Fruit fly (Drosophila melanogaster) whole organism, embryonic: ENCODE measurements around the gene cav.

Experiments used
- C15 ChIP-seq: fragments of 200-800 bp; sonication (Bioruptor generic); IDR thresholded peaks from 3 replicates; pipeline ENCODE4 v1.3.6; 2022; ENCODE audit warnings: missing biosample characterization, missing genetic modification characterization
- CG10543 ChIP-seq: fragments of 200-800 bp; sonication (Bioruptor generic); optimal IDR thresholded peaks from 3 replicates; lab custom pipeline; 2017; ENCODE audit warnings: missing biosample characterization, mild to moderate bottlenecking, missing genetic modification characterization, moderate library complexity
- CG12659 ChIP-seq: fragments of 200-800 bp; sonication (Bioruptor generic); optimal IDR thresholded peaks from 3 replicates; lab custom pipeline; 2017; ENCODE audit warnings: mild to moderate bottlenecking, missing biosample characterization, missing genetic modification reagents, missing genetic modification characterization
- CG13123 ChIP-seq: fragments of 200-800 bp; sonication (Bioruptor generic); optimal IDR thresholded peaks from 2 replicates; lab custom pipeline; 2016; ENCODE audit warnings: missing biosample characterization, missing genetic modification characterization
- CG15073 ChIP-seq: fragments of 200-800 bp; sonication (Bioruptor generic); optimal IDR thresholded peaks from 2 replicates; lab custom pipeline; 2016; ENCODE audit warnings: missing biosample characterization, missing genetic modification characterization
- CG1529 ChIP-seq: fragments of 200-800 bp; sonication (Bioruptor generic); optimal IDR thresholded peaks from 3 replicates; lab custom pipeline; 2018; ENCODE audit warnings: missing biosample characterization, missing genetic modification characterization
- CG15479 ChIP-seq: fragments of 200-800 bp; sonication (Bioruptor generic); optimal IDR thresholded peaks from 3 replicates; lab custom pipeline; 2019; ENCODE audit warnings: missing biosample characterization, mild to moderate bottlenecking, missing genetic modification characterization, moderate library complexity
- CG15514 ChIP-seq: fragments of 200-800 bp; sonication (Bioruptor generic); optimal IDR thresholded peaks from 3 replicates; lab custom pipeline; 2017; ENCODE audit warnings: missing biosample characterization, missing genetic modification characterization, mild to moderate bottlenecking, moderate library complexity, missing genetic modification reagents
- CG16863 ChIP-seq: fragments of 200-800 bp; sonication (Bioruptor generic); optimal IDR thresholded peaks from 3 replicates; lab custom pipeline; 2016; ENCODE audit warnings: missing biosample characterization, missing genetic modification characterization
- CG17361 ChIP-seq: fragments of 200-800 bp; sonication (Bioruptor generic); IDR thresholded peaks from 3 replicates; pipeline ENCODE4 v1.3.6; 2022; ENCODE audit warnings: missing biosample characterization, missing genetic modification characterization
- CG17829 ChIP-seq: fragments of 200-800 bp; optimal IDR thresholded peaks from 2 replicates; lab custom pipeline; 2019; ENCODE audit warnings: missing biosample characterization, mild to moderate bottlenecking, missing genetic modification characterization, moderate library complexity
- CG17912 ChIP-seq: fragments of 200-800 bp; sonication (Bioruptor generic); optimal IDR thresholded peaks from 2 replicates; lab custom pipeline; 2018; ENCODE audit warnings: missing biosample characterization, mild to moderate bottlenecking, missing genetic modification characterization
- CG2129 ChIP-seq: fragments of 200-800 bp; sonication (Bioruptor generic); IDR thresholded peaks from 2 replicates; pipeline ENCODE4 v1.3.6; 2022; ENCODE audit warnings: missing biosample characterization, missing genetic modification characterization; ENCODE audit not compliant: partially characterized antibody
- CG31388 ChIP-seq: fragments of 200-800 bp; sonication (Bioruptor generic); optimal IDR thresholded peaks from 2 replicates; lab custom pipeline; 2016; ENCODE audit warnings: missing biosample characterization, missing genetic modification characterization
- CG32772 ChIP-seq: fragments of 200-800 bp; sonication (Bioruptor generic); IDR thresholded peaks from 2 replicates; pipeline ENCODE4 v1.3.6; 2022; ENCODE audit warnings: missing biosample characterization, missing genetic modification characterization
- CG4360 ChIP-seq: fragments of 200-800 bp; sonication (Bioruptor generic); IDR thresholded peaks from 2 replicates; pipeline ENCODE4 v1.3.6; 2022; ENCODE audit warnings: missing biosample characterization, missing genetic modification characterization
- CG6272 ChIP-seq: fragments of 200-800 bp; sonication (Bioruptor generic); IDR thresholded peaks from 2 replicates; pipeline ENCODE4 v1.3.6; 2022; ENCODE audit warnings: missing biosample characterization, missing genetic modification characterization
- CG7963 ChIP-seq: fragments of 200-800 bp; sonication (Bioruptor generic); IDR thresholded peaks from 3 replicates; pipeline ENCODE4 v1.3.6; 2022; ENCODE audit warnings: missing biosample characterization, missing genetic modification characterization; ENCODE audit not compliant: partially characterized antibody
- CG8388 ChIP-seq: fragments of 200-800 bp; sonication (Bioruptor generic); optimal IDR thresholded peaks from 2 replicates; lab custom pipeline; 2019; ENCODE audit warnings: missing biosample characterization, mild to moderate bottlenecking, missing genetic modification characterization, moderate library complexity
- CG9437 ChIP-seq: fragments of 200-800 bp; sonication (Bioruptor generic); optimal IDR thresholded peaks from 2 replicates; lab custom pipeline; 2018; ENCODE audit warnings: missing biosample characterization, mild to moderate bottlenecking, missing genetic modification characterization
- CrebB ChIP-seq: fragments of 200-800 bp; sonication (Bioruptor generic); optimal IDR thresholded peaks from 3 replicates; lab custom pipeline; 2018; ENCODE audit warnings: missing biosample characterization, mild to moderate bottlenecking, missing genetic modification characterization
- D19B ChIP-seq: fragments of 200-800 bp; sonication (Bioruptor generic); optimal IDR thresholded peaks from 2 replicates; lab custom pipeline; 2017; ENCODE audit warnings: missing biosample characterization, mild to moderate bottlenecking, missing genetic modification characterization
- Dp ChIP-seq: fragments of 200-800 bp; sonication (Bioruptor generic); optimal IDR thresholded peaks from 2 replicates; lab custom pipeline; 2018; ENCODE audit warnings: missing biosample characterization, mild to moderate bottlenecking, missing genetic modification characterization, moderate library complexity
- HLH3B ChIP-seq: fragments of 200-800 bp; sonication (Bioruptor generic); IDR thresholded peaks from 2 replicates; pipeline ENCODE4 v1.3.6; 2022; ENCODE audit warnings: missing biosample characterization, missing genetic modification characterization
- Neu2 ChIP-seq: fragments of 200-800 bp; sonication (Bioruptor generic); optimal IDR thresholded peaks from 3 replicates; lab custom pipeline; 2016; ENCODE audit warnings: missing biosample characterization, missing genetic modification characterization, borderline replicate concordance
- Nf-YC ChIP-seq: fragments of 200-800 bp; optimal IDR thresholded peaks from 3 replicates; lab custom pipeline; 2019; ENCODE audit warnings: missing biosample characterization, mild to moderate bottlenecking, missing genetic modification characterization, moderate library complexity
- Optix ChIP-seq: fragments of 200-800 bp; sonication (Bioruptor generic); IDR thresholded peaks from 3 replicates; pipeline ENCODE4 v1.3.6; 2022; ENCODE audit warnings: missing biosample characterization, missing genetic modification characterization
- Sry-β ChIP-seq: fragments of 200-800 bp; sonication (Bioruptor generic); optimal IDR thresholded peaks from 2 replicates; lab custom pipeline; 2018; ENCODE audit warnings: missing biosample characterization, mild to moderate bottlenecking, missing genetic modification characterization, moderate library complexity
- Tbp ChIP-seq: fragments of >200 bp; optimal IDR thresholded peaks from 2 replicates; lab custom pipeline; 2018; ENCODE audit warnings: missing biosample characterization, missing genetic modification characterization
- Trl ChIP-seq, 3 experiments: fragments of >200 bp in 2 of 3; fragments of 200-800 bp in 1 of 3; sonication (Bioruptor generic) in 1 of 3; optimal IDR thresholded peaks; 2 replicates in 1 of 3; 3 replicates in 2 of 3; lab custom pipeline; 2016 to 2017; ENCODE audit warnings: missing biosample characterization in 1 of 3, missing genetic modification characterization in 1 of 3
- Vsx1 ChIP-seq: fragments of 200-800 bp; sonication (Bioruptor generic); optimal IDR thresholded peaks from 2 replicates; lab custom pipeline; 2017; ENCODE audit warnings: missing biosample characterization, mild to moderate bottlenecking, missing genetic modification characterization, missing genetic modification reagents
- abd-A ChIP-seq: fragments of 200-800 bp; sonication (Bioruptor generic); optimal IDR thresholded peaks from 3 replicates; lab custom pipeline; 2019; ENCODE audit warnings: missing biosample characterization, mild to moderate bottlenecking, missing genetic modification characterization, moderate library complexity
- chif ChIP-seq, 2 experiments: fragments of 200-800 bp; sonication (Bioruptor generic); optimal IDR thresholded peaks; 3 replicates each; lab custom pipeline; 2016; ENCODE audit warnings: missing biosample characterization in 2 of 2, missing genetic modification characterization in 2 of 2
- chinmo ChIP-seq: fragments of 200-800 bp; sonication (Bioruptor generic); IDR thresholded peaks from 4 replicates; pipeline ENCODE4 v1.3.6; 2022; ENCODE audit warnings: missing biosample characterization, missing genetic modification characterization; ENCODE audit not compliant: partially characterized antibody
- exex ChIP-seq: fragments of 200-800 bp; sonication (Bioruptor generic); optimal IDR thresholded peaks from 4 replicates; lab custom pipeline; 2018; ENCODE audit warnings: missing biosample characterization, mild to moderate bottlenecking, missing genetic modification characterization, moderate library complexity
- fd3F ChIP-seq: fragments of 200-800 bp; sonication (Bioruptor generic); optimal IDR thresholded peaks from 2 replicates; lab custom pipeline; 2018; ENCODE audit warnings: missing biosample characterization, mild to moderate bottlenecking, missing genetic modification characterization, moderate library complexity
- fd96Cb ChIP-seq: fragments of 200-800 bp; sonication (Bioruptor generic); optimal IDR thresholded peaks from 2 replicates; lab custom pipeline; 2018; ENCODE audit warnings: missing biosample characterization, mild to moderate bottlenecking, missing genetic modification characterization, moderate library complexity
- grn ChIP-seq: fragments of 200-800 bp; sonication (Bioruptor generic); optimal IDR thresholded peaks from 3 replicates; lab custom pipeline; 2017; ENCODE audit warnings: missing biosample characterization, missing genetic modification characterization
- gt ChIP-seq: fragments of 200-800 bp; sonication (Bioruptor generic); IDR thresholded peaks from 2 replicates; pipeline ENCODE4 v1.3.6; 2022; ENCODE audit warnings: missing biosample characterization, missing genetic modification characterization
- h ChIP-seq: fragments of >200 bp; optimal IDR thresholded peaks from 2 replicates; lab custom pipeline; 2017
- hbn ChIP-seq: fragments of 200-800 bp; sonication (Bioruptor generic); IDR thresholded peaks from 2 replicates; pipeline ENCODE4 v1.3.6; 2022; ENCODE audit warnings: missing biosample characterization, missing genetic modification characterization; ENCODE audit not compliant: partially characterized antibody
- lmd ChIP-seq: fragments of 200-800 bp; sonication (Bioruptor generic); IDR thresholded peaks from 2 replicates; pipeline ENCODE4 v1.3.6; 2022; ENCODE audit warnings: missing biosample characterization, missing genetic modification characterization
- mam ChIP-seq: fragments of 200-800 bp; sonication (Bioruptor generic); optimal IDR thresholded peaks from 3 replicates; lab custom pipeline; 2016; ENCODE audit warnings: missing biosample characterization, missing genetic modification characterization
- p53 ChIP-seq: fragments of 200-800 bp; sonication (Bioruptor generic); optimal IDR thresholded peaks from 2 replicates; lab custom pipeline; 2016; ENCODE audit warnings: missing biosample characterization, missing genetic modification characterization
- psq ChIP-seq: fragments of 200-800 bp; sonication (Bioruptor generic); optimal IDR thresholded peaks from 2 replicates; lab custom pipeline; 2017; ENCODE audit warnings: missing biosample characterization, missing genetic modification characterization
- sd ChIP-seq: fragments of 200-800 bp; sonication (Bioruptor generic); optimal IDR thresholded peaks from 3 replicates; lab custom pipeline; 2018; ENCODE audit warnings: missing biosample characterization, mild to moderate bottlenecking, missing genetic modification characterization, moderate library complexity
- tup ChIP-seq: fragments of 200-800 bp; sonication (Bioruptor generic); optimal IDR thresholded peaks from 2 replicates; lab custom pipeline; 2016; ENCODE audit warnings: missing biosample characterization, mild to moderate bottlenecking, missing genetic modification characterization, moderate library complexity
- usp ChIP-seq: fragments of >200 bp; optimal IDR thresholded peaks from 2 replicates; lab custom pipeline; 2017; ENCODE audit warnings: missing biosample characterization, missing genetic modification characterization

Gene cav

DNA sequence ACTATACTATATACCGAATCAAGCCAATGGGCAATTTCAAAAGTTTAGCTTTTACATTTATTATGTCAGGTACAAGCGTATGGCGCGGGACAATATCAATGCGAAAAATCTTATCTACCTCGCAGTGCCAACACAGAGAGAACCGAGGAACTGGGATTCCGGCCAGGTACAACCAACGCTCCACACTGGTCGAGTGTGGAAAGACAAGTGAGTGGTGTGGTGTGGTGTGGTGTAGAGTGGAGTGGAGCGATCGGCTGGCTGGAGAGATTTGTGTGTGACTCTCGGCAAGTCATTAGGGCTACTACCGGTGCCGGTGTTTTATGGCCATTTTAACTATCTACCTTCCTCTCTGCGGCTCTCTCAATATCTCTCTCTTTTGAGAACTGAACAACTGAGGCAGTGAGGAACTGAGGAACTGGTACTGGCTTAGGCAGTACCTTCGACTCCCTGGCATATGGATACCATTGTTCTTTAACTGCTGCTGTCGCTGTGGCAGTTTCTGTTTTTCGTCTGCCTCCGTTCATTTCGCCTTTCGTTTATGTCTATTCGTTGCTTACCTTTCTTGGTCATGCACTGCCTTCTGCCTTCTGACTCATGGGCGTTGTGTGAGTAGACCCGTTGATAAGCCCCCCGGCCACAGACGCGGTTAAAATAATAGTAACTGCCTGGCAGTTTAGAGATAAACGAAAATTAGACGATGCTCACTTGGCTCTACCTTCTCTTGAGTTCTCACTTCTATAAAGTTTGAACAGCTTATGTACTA, 38.6 kb downstream of the cav start:
- TF ChIP-seq Neu2 (GFP tag; lab: Kevin White, UChicago) (peak; percentile 76), CrebB (tag; lab: Kevin White, UChicago) (peak; percentile 81), CG32772 (GFP tag; lab: Robert Waterston, UW) (peak; percentile 89), HLH3B (GFP tag; lab: Robert Waterston, UW) (peak; percentile 90), sd (tag; lab: Kevin White, UChicago) (peak; percentile 56), hbn (no peak), Sry-β (GFP tag; lab: Kevin White, UChicago) (peak; percentile 37), CG31388 (GFP tag; lab: Kevin White, UChicago) (peak; percentile 69), CG13123 (GFP tag; lab: Kevin White, UChicago) (peak; percentile 73), CG2129 (GFP tag; lab: Robert Waterston, UW) (no peak), gt (GFP tag; lab: Robert Waterston, UW) (peak; percentile 42; the same call in 1 of the 2 replicates), Dp (no peak), CG6272 (GFP tag; lab: Robert Waterston, UW) (peak; percentile 54), abd-A (tag; lab: Kevin White, UChicago) (no peak), CG17912 (GFP tag; lab: Kevin White, UChicago) (no peak), usp (GFP tag; lab: Kevin White, UChicago) (no peak), CG9437 (GFP tag; lab: Kevin White, UChicago) (peak; percentile 71), Vsx1 (GFP tag; lab: Kevin White, UChicago) (peak; percentile 85), psq (GFP tag; lab: Kevin White, UChicago) (peak; percentile 74), grn (peak; percentile 90), mam (GFP tag; lab: Kevin White, UChicago) (peak; percentile 93), CG8388 (GFP tag; lab: Kevin White, UChicago) (peak; percentile 85), CG15073 (GFP tag; lab: Kevin White, UChicago) (peak; percentile 84), p53 (GFP tag; lab: Kevin White, UChicago) (peak; percentile 68), Trl (optimal IDR thresholded peaks at IDR 0.05; lab: Kevin White, UChicago) (peak; percentile 83 to 90), Trl (GFP tag; optimal IDR thresholded peaks at IDR 0.05; lab: Kevin White, UChicago) (peak; percentile 88), CG16863 (peak; percentile 89), Nf-YC (tag; lab: Kevin White, UChicago) (peak; percentile 36), lmd (GFP tag; lab: Robert Waterston, UW) (peak; percentile 87), tup (GFP tag; lab: Kevin White, UChicago) (peak; percentile 86), CG15514 (GFP tag; lab: Kevin White, UChicago) (peak; percentile 97), Optix (peak; percentile 74), CG17829 (tag; lab: Kevin White, UChicago) (peak; percentile 82), fd3F (GFP tag; lab: Kevin White, UChicago) (peak; percentile 84), Tbp (GFP tag; lab: Kevin White, UChicago) (no peak), exex (tag; lab: Kevin White, UChicago) (peak; percentile 94), CG7963 (GFP tag; lab: Robert Waterston, UW) (no peak), h (lab: Kevin White, UChicago) (no peak), CG1529 (GFP tag; lab: Kevin White, UChicago) (peak; percentile 77), D19B (GFP tag; lab: Kevin White, UChicago) (peak; percentile 76), chif (GFP tag; optimal IDR thresholded peaks at IDR 0.05; lab: Kevin White, UChicago) (peak; percentile 89 to 91), CG4360 (no peak), fd96Cb (peak; percentile 89), CG12659 (GFP tag; lab: Kevin White, UChicago) (peak; percentile 91), CG17361 (GFP tag; lab: Robert Waterston, UW) (peak; percentile 90; the same call in 2 of the 3 replicates), C15 (peak; percentile 78; the same call in 1 of the 3 replicates), CG10543 (GFP tag; lab: Kevin White, UChicago) (peak; percentile 60), CG15479 (GFP tag; lab: Kevin White, UChicago) (peak; percentile 48), chinmo (GFP tag; lab: Robert Waterston, UW) (peak; percentile 77; the same call in 2 of the 4 replicates)
